Worm (Caenorhabditis elegans) whole organism, midembryonic: ENCODE results near the gene klc-2.

Experiments used
- T22C8.4 ChIP-seq: fragments of 200-800 bp; sonication (Bioruptor generic); IDR thresholded peaks from 2 replicates; pipeline ENCODE4 v1.3.6; 2022; ENCODE audit warnings: missing genetic modification characterization, missing compliant biosample characterization
- cog-1 ChIP-seq: sonication (generic microtip); optimal IDR thresholded peaks from 2 replicates; lab custom pipeline; 2016; ENCODE audit warnings: missing genetic modification characterization, missing compliant biosample characterization
- flt-1 ChIP-seq: fragments of 200-800 bp; sonication (Bioruptor generic); IDR thresholded peaks from 2 replicates; pipeline ENCODE4 v1.3.6; 2022; ENCODE audit warnings: missing genetic modification characterization, missing compliant biosample characterization
- klf-2 ChIP-seq: fragments of 200-800 bp; sonication (Bioruptor generic); conservative IDR thresholded peaks from 2 replicates; pipeline ENCODE4 v1.3.6; 2022; ENCODE audit warnings: missing genetic modification reagents, missing genetic modification characterization, missing compliant biosample characterization
- med-1 ChIP-seq: sonication (generic microtip); optimal IDR thresholded peaks from 2 replicates; lab custom pipeline; 2017; ENCODE audit warnings: missing genetic modification characterization, mild to moderate bottlenecking, missing compliant biosample characterization, antibody characterized with exemption, missing genetic modification reagents; ENCODE audit not compliant: insufficient read depth
- ref-1 ChIP-seq: fragments of 200-800 bp; sonication (Bioruptor generic); conservative IDR thresholded peaks from 2 replicates; pipeline ENCODE4 v1.3.6; 2022; ENCODE audit warnings: missing genetic modification reagents, missing genetic modification characterization, missing compliant biosample characterization
- tab-1 ChIP-seq: fragments of 200-800 bp; sonication (Bioruptor generic); IDR thresholded peaks from 2 replicates; pipeline ENCODE4 v1.3.6; 2022; ENCODE audit warnings: missing genetic modification characterization, missing compliant biosample characterization
- ztf-29 ChIP-seq: fragments of 200-800 bp; sonication (Bioruptor generic); IDR thresholded peaks from 2 replicates; pipeline ENCODE4 v1.3.6; 2022; ENCODE audit warnings: missing genetic modification reagents, missing genetic modification characterization, missing compliant biosample characterization

- TF ChIP-seq cog-1 (tag; lab: Kevin White, UChicago), result no peak
- no peak for TF ChIP-seq ztf-29 (GFP tag; lab: Robert Waterston, UW)
- no peak for TF ChIP-seq flt-1 (GFP tag; lab: Robert Waterston, UW)
- no peak for TF ChIP-seq tab-1 (GFP tag; lab: Robert Waterston, UW)
- TF ChIP-seq ref-1, result no peak
- no peak for TF ChIP-seq klf-2
- no peak for TF ChIP-seq med-1 (GFP tag; lab: Kevin White, UChicago)
- no peak for TF ChIP-seq T22C8.4 (GFP tag; lab: Robert Waterston, UW)
Measured at ce11 chrV:5593406-5593805, 12.2 kb upstream of the klc-2 start, which contains the start of gene mrpl-48.
